Worm (Caenorhabditis elegans) whole organism, L2 larva: ENCODE results near the gene srv-32.
"Not testable (repeated sequence)": the region's sequence is repeated elsewhere in the genome, so short reads cannot be mapped to it uniquely, and the experiment has no call there.

Source experiments
- C34F6.9 ChIP-seq: fragments of 150-350 bp; optimal IDR thresholded peaks from 2 replicates; lab custom pipeline; 2014; ENCODE audit warnings: missing biosample characterization, missing genetic modification characterization
- F13H6.1 ChIP-seq: sonication (generic microtip); optimal IDR thresholded peaks from 2 replicates; lab custom pipeline; 2016; ENCODE audit warnings: missing genetic modification characterization, missing compliant biosample characterization
- R02D3.7 ChIP-seq: fragments of 150-350 bp; optimal IDR thresholded peaks from 2 replicates; lab custom pipeline; 2014; ENCODE audit warnings: missing biosample characterization, missing genetic modification characterization
- ZK546.5 ChIP-seq: sonication (generic microtip); optimal IDR thresholded peaks from 2 replicates; lab custom pipeline; 2017; ENCODE audit warnings: missing biosample characterization, missing genetic modification characterization
- ama-1 ChIP-seq: fragments of 150-350 bp; optimal IDR thresholded peaks from 2 replicates; lab custom pipeline; 2018; ENCODE audit warnings: inconsistent platforms
- blmp-1 ChIP-seq: sonication (generic microtip); optimal IDR thresholded peaks from 2 replicates; lab custom pipeline; 2017; ENCODE audit warnings: missing genetic modification characterization, mild to moderate bottlenecking, missing compliant biosample characterization, antibody characterized with exemption, moderate library complexity; ENCODE audit not compliant: insufficient read depth
- ceh-16 ChIP-seq: fragments of 150-350 bp; optimal IDR thresholded peaks from 2 replicates; lab custom pipeline; 2014; ENCODE audit warnings: missing biosample characterization, missing genetic modification characterization
- ceh-82 ChIP-seq: fragments of 150-350 bp; optimal IDR thresholded peaks from 2 replicates; lab custom pipeline; 2014; ENCODE audit warnings: missing biosample characterization, missing genetic modification characterization
- elt-1 ChIP-seq: fragments of 150-350 bp; optimal IDR thresholded peaks from 2 replicates; lab custom pipeline; 2014; ENCODE audit warnings: missing biosample characterization, missing genetic modification characterization
- gmeb-1 ChIP-seq: fragments of 150-350 bp; optimal IDR thresholded peaks from 2 replicates; lab custom pipeline; 2014; ENCODE audit warnings: missing biosample characterization, missing genetic modification characterization
- lin-11 ChIP-seq: fragments of 150-350 bp; sonication (generic microtip); optimal IDR thresholded peaks from 2 replicates; lab custom pipeline; 2014; ENCODE audit warnings: missing biosample characterization, missing genetic modification characterization, inconsistent platforms, mixed read lengths
- lin-13 ChIP-seq: fragments of 150-350 bp; optimal IDR thresholded peaks from 2 replicates; lab custom pipeline; 2014; ENCODE audit warnings: missing biosample characterization, missing genetic modification reagents, missing genetic modification characterization
- lin-39 ChIP-seq: fragments of 150-350 bp; optimal IDR thresholded peaks from 2 replicates; lab custom pipeline; 2014; ENCODE audit warnings: missing biosample characterization, missing genetic modification reagents, missing genetic modification characterization
- lsy-2 ChIP-seq, 2 experiments: fragments of 150-350 bp in 1 of 2; sonication (generic microtip) in 1 of 2; optimal IDR thresholded peaks; 2 replicates each; lab custom pipeline; 2014 to 2017; ENCODE audit warnings: missing biosample characterization in 2 of 2, missing genetic modification characterization in 2 of 2
- mab-5 ChIP-seq: fragments of 150-350 bp; optimal IDR thresholded peaks from 2 replicates; lab custom pipeline; 2014; ENCODE audit warnings: missing biosample characterization, missing genetic modification characterization
- mbf-1 ChIP-seq: sonication (generic microtip); optimal IDR thresholded peaks from 2 replicates; lab custom pipeline; 2017; ENCODE audit warnings: missing biosample characterization, missing genetic modification characterization
- mdl-1 ChIP-seq, 2 experiments: fragments of 150-350 bp in 1 of 2; sonication (generic microtip) in 1 of 2; optimal IDR thresholded peaks; 2 replicates each; lab custom pipeline; 2017; ENCODE audit warnings: missing biosample characterization in 2 of 2, missing genetic modification characterization in 2 of 2
- nhr-10 ChIP-seq: sonication (generic microtip); optimal IDR thresholded peaks from 2 replicates; lab custom pipeline; 2017; ENCODE audit warnings: missing biosample characterization, missing genetic modification characterization
- nhr-11 ChIP-seq: fragments of 150-350 bp; optimal IDR thresholded peaks from 2 replicates; lab custom pipeline; 2014; ENCODE audit warnings: missing biosample characterization, missing genetic modification characterization
- nhr-129 ChIP-seq: fragments of 150-350 bp; optimal IDR thresholded peaks from 2 replicates; lab custom pipeline; 2014; ENCODE audit warnings: missing biosample characterization, missing genetic modification characterization
- nhr-23 ChIP-seq: fragments of 150-350 bp; optimal IDR thresholded peaks from 2 replicates; lab custom pipeline; 2014; ENCODE audit warnings: missing biosample characterization, missing genetic modification reagents, missing genetic modification characterization
- nhr-237 ChIP-seq: fragments of 150-350 bp; optimal IDR thresholded peaks from 2 replicates; lab custom pipeline; 2014; ENCODE audit warnings: missing biosample characterization, missing genetic modification characterization
- nhr-25 ChIP-seq: fragments of 150-350 bp; sonication (generic microtip); optimal IDR thresholded peaks from 3 replicates; lab custom pipeline; 2014; ENCODE audit warnings: missing biosample characterization, missing genetic modification characterization
- nhr-6 ChIP-seq: fragments of 150-350 bp; optimal IDR thresholded peaks from 2 replicates; lab custom pipeline; 2014; ENCODE audit warnings: missing biosample characterization, missing genetic modification characterization
- nhr-77 ChIP-seq: fragments of 150-350 bp; optimal IDR thresholded peaks from 2 replicates; lab custom pipeline; 2014; ENCODE audit warnings: missing biosample characterization, missing genetic modification characterization
- sem-4 ChIP-seq: fragments of 150-350 bp; optimal IDR thresholded peaks from 2 replicates; lab custom pipeline; 2014; ENCODE audit warnings: missing biosample characterization, missing genetic modification reagents, missing genetic modification characterization
- skn-1 ChIP-seq: sonication (generic microtip); optimal IDR thresholded peaks from 2 replicates; lab custom pipeline; 2017; ENCODE audit warnings: missing biosample characterization, missing genetic modification characterization
- sma-3 ChIP-seq: sonication (generic microtip); optimal IDR thresholded peaks from 2 replicates; lab custom pipeline; 2016; ENCODE audit warnings: missing genetic modification reagents, missing genetic modification characterization, missing compliant biosample characterization
- snpc-4 ChIP-seq: fragments of 150-350 bp; optimal IDR thresholded peaks from 2 replicates; lab custom pipeline; 2014; ENCODE audit warnings: missing biosample characterization, missing genetic modification characterization
- unc-39 ChIP-seq: fragments of 150-350 bp; optimal IDR thresholded peaks from 2 replicates; lab custom pipeline; 2014; ENCODE audit warnings: missing biosample characterization, missing genetic modification characterization
- unc-55 ChIP-seq: fragments of 150-350 bp; sonication (generic microtip); optimal IDR thresholded peaks from 3 replicates; lab custom pipeline; 2014; ENCODE audit warnings: missing biosample characterization, missing genetic modification reagents, missing genetic modification characterization
- unc-62 ChIP-seq: fragments of 150-350 bp; optimal IDR thresholded peaks from 2 replicates; lab custom pipeline; 2014; ENCODE audit warnings: missing biosample characterization, missing genetic modification reagents, missing genetic modification characterization
- ztf-1 ChIP-seq: fragments of 200-800 bp; sonication (Bioruptor generic); conservative IDR thresholded peaks from 2 replicates; pipeline ENCODE4 v1.3.6; 2022; ENCODE audit warnings: missing genetic modification characterization, missing compliant biosample characterization

The srv-32 gene

ce11 chrIV:6259732-6260131 lies 22.3 kb downstream of the srv-32 start, which contains the start of gene nlp-16:
nlp-16 (minus strand) TSS chrIV:6259832.
- no peak for TF ChIP-seq lin-39 (tag; lab: Kevin White, UChicago)
- TF ChIP-seq mdl-1 (tag; optimal IDR thresholded peaks at IDR 0.05; lab: Kevin White, UChicago): no peak
- no peak for TF ChIP-seq nhr-25 (tag; lab: Kevin White, UChicago)
- TF ChIP-seq nhr-11 (tag; lab: Kevin White, UChicago): no peak
- no peak for TF ChIP-seq C34F6.9 (tag; lab: Kevin White, UChicago)
- no peak for TF ChIP-seq gmeb-1 (tag; lab: Kevin White, UChicago)
- TF ChIP-seq nhr-23 (tag; lab: Kevin White, UChicago): no peak
- TF ChIP-seq nhr-6 (tag; lab: Kevin White, UChicago): no peak
- TF ChIP-seq sem-4 (tag; lab: Kevin White, UChicago): no peak
- no peak for TF ChIP-seq lin-13 (GFP tag; lab: Kevin White, UChicago)
- no peak for TF ChIP-seq F13H6.1
- no peak for TF ChIP-seq unc-62 (GFP tag; lab: Kevin White, UChicago)
- TF ChIP-seq snpc-4 (tag; lab: Kevin White, UChicago): no peak
- no peak for TF ChIP-seq ZK546.5
- TF ChIP-seq ztf-1 (GFP tag; lab: Robert Waterston, UW): no peak
- no peak for TF ChIP-seq lin-11 (tag; lab: Kevin White, UChicago)
- TF ChIP-seq, all 48 proteins: peak for 0

- TF ChIP-seq unc-62 (GFP tag; lab: Kevin White, UChicago) (no peak), lin-13 (GFP tag; lab: Kevin White, UChicago) (no peak), C34F6.9 (tag; lab: Kevin White, UChicago) (no peak), nhr-77 (no peak), gmeb-1 (tag; lab: Kevin White, UChicago) (no peak), elt-1 (tag; lab: Kevin White, UChicago) (no peak), sma-3 (GFP tag; lab: Kevin White, UChicago) (no peak), skn-1 (tag; lab: Kevin White, UChicago) (no peak), blmp-1 (no peak), unc-39 (tag; lab: Kevin White, UChicago) (no peak), unc-55 (no peak), nhr-10 (no peak), nhr-11 (tag; lab: Kevin White, UChicago) (no peak), ceh-82 (tag; lab: Kevin White, UChicago) (no peak), nhr-237 (tag; lab: Kevin White, UChicago) (no peak), mbf-1 (tag; lab: Kevin White, UChicago) (no peak), lin-11 (tag; lab: Kevin White, UChicago) (no peak), R02D3.7 (tag; lab: Kevin White, UChicago) (no peak)
Observed at ce11 chrIV:6258967-6259366, 23.1 kb downstream of the srv-32 start.

DNA sequence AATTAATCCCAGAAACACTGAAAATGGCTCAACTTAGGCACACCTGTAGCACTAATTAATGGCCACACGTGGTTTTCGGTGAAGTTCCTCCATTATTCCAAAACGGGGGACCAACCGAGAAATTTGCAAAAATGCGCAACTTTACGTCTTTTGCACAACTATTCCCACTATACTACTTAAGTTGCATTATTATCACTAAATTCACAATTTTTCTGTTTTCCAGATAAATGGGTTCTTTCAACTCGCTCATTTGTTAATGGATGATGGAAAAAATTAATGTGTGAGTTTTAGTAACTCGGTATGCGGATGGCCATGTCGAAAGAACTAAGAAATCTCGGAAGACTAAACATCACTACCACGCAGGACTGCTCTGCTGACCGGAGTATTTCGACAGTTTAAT lies 27.4 kb downstream of the srv-32 start, which contains the start of gene T13A10.64:
T13A10.64 (plus strand) TSS at position 301 of the 400 bp plus-strand sequence.
- TF ChIP-seq unc-39 (tag; lab: Kevin White, UChicago): no peak
- no peak for TF ChIP-seq nhr-25 (tag; lab: Kevin White, UChicago)
- TF ChIP-seq unc-55: no peak
- no peak for TF ChIP-seq unc-62 (GFP tag; lab: Kevin White, UChicago)
- TF ChIP-seq nhr-129 (tag; lab: Kevin White, UChicago): no peak
- TF ChIP-seq ceh-16 (tag; lab: Kevin White, UChicago): no peak
- no peak for TF ChIP-seq elt-1 (tag; lab: Kevin White, UChicago)

ce11 chrIV:6253000-6253399 lies 29.0 kb downstream of the srv-32 start, which contains the start of gene T13A10.2:
T13A10.2 (plus strand) TSS chrIV:6253300.
- not testable (repeated sequence) for TF ChIP-seq unc-62 (GFP tag; lab: Kevin White, UChicago); lin-11 (tag; lab: Kevin White, UChicago); sma-3 (GFP tag; lab: Kevin White, UChicago)

DNA sequence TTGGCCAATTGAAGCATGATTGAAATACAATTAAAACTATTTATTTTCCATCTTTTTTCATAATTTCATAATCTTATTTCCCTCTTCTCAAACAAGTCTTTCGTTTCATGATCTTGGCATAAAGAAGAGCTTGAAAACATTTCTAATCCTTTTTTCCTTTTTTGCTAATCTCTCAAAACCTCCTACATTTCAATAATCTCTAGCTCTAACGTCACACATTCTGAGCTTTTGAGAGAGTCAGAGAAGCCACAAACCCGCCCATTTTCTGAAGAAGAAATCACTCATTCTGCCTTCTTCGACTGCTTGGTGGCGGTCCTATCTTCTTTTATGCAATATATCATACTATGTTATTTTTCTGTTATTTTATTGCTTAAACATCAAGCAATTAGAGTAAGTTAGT lies 32.5 kb downstream of the srv-32 start, which contains the start of gene F58F9.1:
F58F9.1 (plus strand) TSS at position 251 of the 400 bp plus-strand sequence.
- TF ChIP-seq mab-5 (tag; lab: Kevin White, UChicago) (peak; percentile 36), C34F6.9 (tag; lab: Kevin White, UChicago) (peak; percentile 24), lsy-2 (tag; optimal IDR thresholded peaks at IDR 0.05; lab: Kevin White, UChicago) (peak in 1 of 2 experiments; percentile 37), ztf-1 (GFP tag; lab: Robert Waterston, UW) (no peak), nhr-10 (no peak), nhr-6 (tag; lab: Kevin White, UChicago) (no peak), ama-1 (lab: Kevin White, UChicago) (no peak), lin-39 (tag; lab: Kevin White, UChicago) (no peak), unc-55 (peak; percentile 79), elt-1 (tag; lab: Kevin White, UChicago) (no peak)
